Worm (Caenorhabditis elegans) whole organism, L3 larva: ENCODE results near the gene F08G12.1.

Experiments used
- R02D3.7 ChIP-seq: fragments of 150-350 bp; optimal IDR thresholded peaks from 2 replicates; lab custom pipeline; 2014; ENCODE audit warnings: missing biosample characterization, missing genetic modification characterization
- elt-3 ChIP-seq, 3 experiments: fragments of 150-350 bp in 1 of 3; sonication (generic microtip) in 2 of 3; optimal IDR thresholded peaks; 2 replicates in 2 of 3; 4 replicates in 1 of 3; lab custom pipeline; 2014 to 2017; ENCODE audit warnings: missing biosample characterization in 3 of 3, missing genetic modification characterization in 3 of 3
- fkh-10 ChIP-seq: sonication (generic microtip); optimal IDR thresholded peaks from 2 replicates; lab custom pipeline; 2017; ENCODE audit warnings: missing biosample characterization, missing genetic modification reagents, missing genetic modification characterization
- fos-1 ChIP-seq: fragments of 150-350 bp; optimal IDR thresholded peaks from 2 replicates; lab custom pipeline; 2014; ENCODE audit warnings: missing biosample characterization, missing genetic modification characterization
- mdl-1 ChIP-seq: fragments of 150-350 bp; optimal IDR thresholded peaks from 2 replicates; lab custom pipeline; 2014; ENCODE audit warnings: missing biosample characterization, missing genetic modification characterization
- nhr-237 ChIP-seq: fragments of 150-350 bp; optimal IDR thresholded peaks from 2 replicates; lab custom pipeline; 2014; ENCODE audit warnings: missing biosample characterization, missing genetic modification characterization
- nhr-28 ChIP-seq: fragments of 150-350 bp; optimal IDR thresholded peaks from 2 replicates; lab custom pipeline; 2014; ENCODE audit warnings: missing biosample characterization, missing genetic modification characterization
- nhr-43 ChIP-seq: sonication (generic microtip); optimal IDR thresholded peaks from 2 replicates; lab custom pipeline; 2016; ENCODE audit warnings: mild to moderate bottlenecking, missing genetic modification characterization, missing compliant biosample characterization; ENCODE audit not compliant: poor library complexity, severe bottlenecking
- nhr-77 ChIP-seq: fragments of 150-350 bp; optimal IDR thresholded peaks from 2 replicates; lab custom pipeline; 2014; ENCODE audit warnings: missing biosample characterization, missing genetic modification characterization
- skn-1 ChIP-seq: fragments of 150-350 bp; optimal IDR thresholded peaks from 2 replicates; lab custom pipeline; 2014; ENCODE audit warnings: missing biosample characterization, missing genetic modification characterization
- unc-62 ChIP-seq: fragments of 150-350 bp; sonication (generic microtip); optimal IDR thresholded peaks from 4 replicates; lab custom pipeline; 2014; ENCODE audit warnings: missing biosample characterization, missing genetic modification reagents, missing genetic modification characterization

DNA sequence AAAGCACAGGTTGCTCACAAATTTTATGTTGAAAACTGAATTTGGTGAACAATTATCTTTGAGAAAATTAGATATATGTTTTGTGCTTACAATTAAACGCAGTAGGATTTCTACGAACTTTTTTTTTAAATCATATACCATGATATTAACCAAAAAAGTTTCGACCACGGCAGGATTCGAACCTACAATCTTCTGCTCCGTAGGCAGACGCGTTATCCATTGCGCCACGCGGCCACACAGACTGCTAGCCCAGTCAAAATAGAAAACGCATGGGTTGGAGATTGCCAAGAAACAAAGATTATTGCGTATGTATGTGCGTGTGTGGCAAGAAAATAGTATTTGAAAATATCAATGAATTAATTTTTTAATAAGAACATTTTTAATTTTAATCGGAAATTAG, 53.2 kb downstream of the F08G12.1 start:
- peak; percentile 70 for TF ChIP-seq nhr-43
- no peak for TF ChIP-seq R02D3.7
- no peak for TF ChIP-seq elt-3 (tag; optimal IDR thresholded peaks at IDR 0.05; lab: Kevin White, UChicago)
- TF ChIP-seq fos-1 (tag; lab: Kevin White, UChicago) = no peak
- TF ChIP-seq mdl-1 (tag; lab: Kevin White, UChicago) = no peak
- TF ChIP-seq skn-1 (tag; lab: Kevin White, UChicago) = no peak
- TF ChIP-seq unc-62 = no peak
- TF ChIP-seq nhr-77 (tag; lab: Kevin White, UChicago) = no peak
- no peak for TF ChIP-seq nhr-237 (tag; lab: Kevin White, UChicago)
- TF ChIP-seq fkh-10 = no peak
- no peak for TF ChIP-seq nhr-28 (tag; lab: Kevin White, UChicago)
